Fruit fly (Drosophila melanogaster) whole organism, wandering third instar larva: ENCODE results near the gene nesd.

Experiments
- Abd-B ChIP-seq: fragments of >200 bp; optimal IDR thresholded peaks from 2 replicates; lab custom pipeline; 2017; ENCODE audit warnings: missing biosample characterization, missing genetic modification characterization
- CG32264 ChIP-seq: fragments of 200-800 bp; sonication (Bioruptor generic); optimal IDR thresholded peaks from 2 replicates; lab custom pipeline; 2016; ENCODE audit warnings: missing biosample characterization, missing genetic modification characterization
- CG9705 ChIP-seq: fragments of 200-800 bp; sonication (Bioruptor generic); optimal IDR thresholded peaks from 2 replicates; lab custom pipeline; 2018; ENCODE audit warnings: missing biosample characterization, mild to moderate bottlenecking, missing genetic modification characterization
- CrebA ChIP-seq: fragments of 200-800 bp; sonication (Bioruptor generic); optimal IDR thresholded peaks from 2 replicates; lab custom pipeline; 2016; ENCODE audit warnings: missing biosample characterization, mild to moderate bottlenecking, missing genetic modification characterization, borderline replicate concordance
- Dfd ChIP-seq: fragments of >200 bp; optimal IDR thresholded peaks from 2 replicates; lab custom pipeline; 2017; ENCODE audit warnings: missing biosample characterization, missing genetic modification characterization
- Dif ChIP-seq: fragments of 200-275, 200-300 bp; sonication (Bioruptor generic); optimal IDR thresholded peaks from 2 replicates; lab custom pipeline; 2018; ENCODE audit warnings: missing biosample characterization, missing genetic modification characterization; ENCODE audit not compliant: partially characterized antibody
- GATAd ChIP-seq: sonication (Bioruptor generic); optimal IDR thresholded peaks from 2 replicates; lab custom pipeline; 2016; ENCODE audit warnings: missing biosample characterization, missing genetic modification characterization
- HLH106 ChIP-seq: fragments of 200-800 bp; optimal IDR thresholded peaks from 3 replicates; lab custom pipeline; 2019; ENCODE audit warnings: missing biosample characterization, mild to moderate bottlenecking, missing genetic modification characterization, moderate library complexity
- Hnf4 ChIP-seq: fragments of 200-800 bp; sonication (Bioruptor generic); optimal IDR thresholded peaks from 2 replicates; lab custom pipeline; 2016; ENCODE audit warnings: missing biosample characterization, mild to moderate bottlenecking, missing genetic modification characterization
- Hr78 ChIP-seq: fragments of >200 bp; optimal IDR thresholded peaks from 2 replicates; lab custom pipeline; 2017; ENCODE audit warnings: missing biosample characterization, missing genetic modification characterization
- Hr83 ChIP-seq: fragments of 200-300 bp; sonication (Bioruptor generic); optimal IDR thresholded peaks from 2 replicates; lab custom pipeline; 2016; ENCODE audit warnings: missing biosample characterization, mild to moderate bottlenecking, missing genetic modification characterization, moderate library complexity; ENCODE audit not compliant: poor library complexity, severe bottlenecking
- Jra ChIP-seq: sonication (Bioruptor generic); optimal IDR thresholded peaks from 2 replicates; lab custom pipeline; 2016; ENCODE audit warnings: missing biosample characterization, missing genetic modification characterization
- Mio ChIP-seq: sonication (Bioruptor generic); optimal IDR thresholded peaks from 2 replicates; lab custom pipeline; 2016; ENCODE audit warnings: missing biosample characterization, missing genetic modification characterization
- Myc ChIP-seq: fragments of >200 bp; optimal IDR thresholded peaks from 2 replicates; lab custom pipeline; 2017
- N ChIP-seq: fragments of >200 bp; optimal IDR thresholded peaks from 2 replicates; lab custom pipeline; 2018; ENCODE audit warnings: missing biosample characterization, missing external identifiers, missing genetic modification characterization
- OdsH ChIP-seq: fragments of 200-800 bp; sonication (Bioruptor generic); optimal IDR thresholded peaks from 2 replicates; lab custom pipeline; 2016; ENCODE audit warnings: missing biosample characterization, mild to moderate bottlenecking, missing genetic modification characterization
- Rel ChIP-seq, 2 experiments: fragments of 200-800 bp; sonication (Bioruptor generic) in 1 of 2; optimal IDR thresholded peaks; 2 replicates in 1 of 2; 3 replicates in 1 of 2; lab custom pipeline; 2016 to 2019; ENCODE audit warnings: mild to moderate bottlenecking in 2 of 2, missing biosample characterization in 2 of 2, missing genetic modification characterization in 2 of 2, moderate library complexity in 1 of 2
- Sp1 ChIP-seq: fragments of 200-800 bp; sonication (Bioruptor generic); optimal IDR thresholded peaks from 3 replicates; lab custom pipeline; 2019; ENCODE audit warnings: missing biosample characterization, mild to moderate bottlenecking, missing genetic modification characterization, moderate library complexity
- Vsx2 ChIP-seq: fragments of 200-300, 225-300 bp; sonication (Bioruptor generic); optimal IDR thresholded peaks from 2 replicates; lab custom pipeline; 2018; ENCODE audit warnings: missing biosample characterization, missing genetic modification characterization; ENCODE audit not compliant: partially characterized antibody
- br ChIP-seq: fragments of 200-800 bp; sonication (Bioruptor generic); optimal IDR thresholded peaks from 2 replicates; lab custom pipeline; 2016; ENCODE audit warnings: missing biosample characterization, missing genetic modification characterization
- brk ChIP-seq: fragments of 200-800 bp; sonication (Bioruptor generic); optimal IDR thresholded peaks from 2 replicates; lab custom pipeline; 2016; ENCODE audit warnings: missing biosample characterization, mild to moderate bottlenecking, missing genetic modification characterization
- dl ChIP-seq, 2 experiments: fragments of 175-275, 200-275 bp in 1 of 2; fragments of 200-275 bp in 1 of 2; sonication (Bioruptor generic); optimal IDR thresholded peaks; lab custom pipeline; 2018; ENCODE audit warnings: mild to moderate bottlenecking in 2 of 2, missing biosample characterization in 2 of 2, missing genetic modification characterization in 2 of 2, moderate library complexity in 2 of 2; ENCODE audit not compliant: partially characterized antibody in 2 of 2, insufficient read depth in 1 of 2
- dmrt93B ChIP-seq: fragments of 200-800 bp; sonication (Bioruptor generic); optimal IDR thresholded peaks from 2 replicates; lab custom pipeline; 2018; ENCODE audit warnings: missing biosample characterization, mild to moderate bottlenecking, missing genetic modification characterization
- dsf ChIP-seq: sonication (Bioruptor generic); optimal IDR thresholded peaks from 2 replicates; lab custom pipeline; 2016; ENCODE audit warnings: missing biosample characterization, missing genetic modification characterization, borderline replicate concordance
- ey ChIP-seq: fragments of 200-800 bp; sonication (Bioruptor generic); optimal IDR thresholded peaks from 2 replicates; lab custom pipeline; 2016; ENCODE audit warnings: missing biosample characterization, missing genetic modification characterization
- foxo ChIP-seq, 2 experiments: fragments of 200-800 bp; sonication (Bioruptor generic); optimal IDR thresholded peaks; 2 replicates in 1 of 2; 3 replicates in 1 of 2; lab custom pipeline; 2016 to 2017; ENCODE audit warnings: missing biosample characterization in 2 of 2, missing genetic modification characterization in 2 of 2
- fru ChIP-seq: fragments of 200-800 bp; sonication (Bioruptor generic); optimal IDR thresholded peaks from 3 replicates; lab custom pipeline; 2016; ENCODE audit warnings: missing biosample characterization, mild to moderate bottlenecking, missing genetic modification characterization
- h ChIP-seq: fragments of 200-800 bp; sonication (Bioruptor generic); optimal IDR thresholded peaks from 3 replicates; lab custom pipeline; 2016; ENCODE audit warnings: missing biosample characterization, mild to moderate bottlenecking, missing genetic modification characterization
- jim ChIP-seq: fragments of 175-275, 200-325 bp; sonication (Bioruptor generic); optimal IDR thresholded peaks from 2 replicates; lab custom pipeline; 2016; ENCODE audit warnings: missing biosample characterization, mild to moderate bottlenecking, missing genetic modification characterization
- lola ChIP-seq: fragments of >200 bp; optimal IDR thresholded peaks from 2 replicates; lab custom pipeline; 2017; ENCODE audit warnings: missing biosample characterization, missing genetic modification characterization
- pan ChIP-seq: fragments of >200 bp; optimal IDR thresholded peaks from 2 replicates; lab custom pipeline; 2017
- psq ChIP-seq: fragments of 200-800 bp; sonication (Bioruptor generic); optimal IDR thresholded peaks from 3 replicates; lab custom pipeline; 2017; ENCODE audit warnings: missing biosample characterization, mild to moderate bottlenecking, missing genetic modification characterization, moderate library complexity
- rgr ChIP-seq: fragments of 200-800 bp; sonication (Bioruptor generic); optimal IDR thresholded peaks from 3 replicates; lab custom pipeline; 2016; ENCODE audit warnings: missing biosample characterization, mild to moderate bottlenecking, missing genetic modification characterization
- sage ChIP-seq: fragments of 200-800 bp; sonication (Bioruptor generic); optimal IDR thresholded peaks from 2 replicates; lab custom pipeline; 2016; ENCODE audit warnings: missing biosample characterization, mild to moderate bottlenecking, missing genetic modification characterization
- sv ChIP-seq: fragments of 200-800 bp; sonication (Bioruptor generic); optimal IDR thresholded peaks from 3 replicates; lab custom pipeline; 2016; ENCODE audit warnings: missing biosample characterization, missing genetic modification characterization
- tai ChIP-seq: sonication (Bioruptor generic); optimal IDR thresholded peaks from 2 replicates; lab custom pipeline; 2016; ENCODE audit warnings: missing biosample characterization, missing genetic modification characterization
- usp ChIP-seq: fragments of >200 bp; optimal IDR thresholded peaks from 2 replicates; lab custom pipeline; 2017; ENCODE audit warnings: missing biosample characterization, missing genetic modification characterization
- woc ChIP-seq: sonication (Bioruptor generic); optimal IDR thresholded peaks from 2 replicates; lab custom pipeline; 2016; ENCODE audit warnings: missing biosample characterization, mild to moderate bottlenecking, missing genetic modification characterization

nesd gene

DNA sequence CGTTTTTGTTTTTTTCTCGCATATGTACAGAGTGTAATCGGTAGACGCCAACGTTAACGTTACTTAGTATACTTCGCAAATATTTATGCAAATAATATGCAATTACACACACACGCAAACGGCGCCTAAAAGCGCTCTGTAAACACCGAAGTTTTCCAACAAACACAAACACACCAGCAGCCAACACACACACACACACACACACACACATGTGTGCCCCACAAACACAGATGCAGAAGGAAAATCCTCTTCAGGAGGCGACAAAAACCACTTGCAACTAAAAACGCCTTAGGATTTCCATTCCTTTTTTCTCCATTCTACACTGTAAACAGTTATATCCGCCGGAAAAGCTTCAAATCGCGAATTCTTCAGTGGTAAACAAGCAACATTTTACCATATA, 36.4 kb upstream of the nesd start:
- TF ChIP-seq CG9705 (GFP tag; lab: Kevin White, UChicago) (no peak), Dfd (GFP tag; lab: Kevin White, UChicago) (peak; percentile 94)

DNA sequence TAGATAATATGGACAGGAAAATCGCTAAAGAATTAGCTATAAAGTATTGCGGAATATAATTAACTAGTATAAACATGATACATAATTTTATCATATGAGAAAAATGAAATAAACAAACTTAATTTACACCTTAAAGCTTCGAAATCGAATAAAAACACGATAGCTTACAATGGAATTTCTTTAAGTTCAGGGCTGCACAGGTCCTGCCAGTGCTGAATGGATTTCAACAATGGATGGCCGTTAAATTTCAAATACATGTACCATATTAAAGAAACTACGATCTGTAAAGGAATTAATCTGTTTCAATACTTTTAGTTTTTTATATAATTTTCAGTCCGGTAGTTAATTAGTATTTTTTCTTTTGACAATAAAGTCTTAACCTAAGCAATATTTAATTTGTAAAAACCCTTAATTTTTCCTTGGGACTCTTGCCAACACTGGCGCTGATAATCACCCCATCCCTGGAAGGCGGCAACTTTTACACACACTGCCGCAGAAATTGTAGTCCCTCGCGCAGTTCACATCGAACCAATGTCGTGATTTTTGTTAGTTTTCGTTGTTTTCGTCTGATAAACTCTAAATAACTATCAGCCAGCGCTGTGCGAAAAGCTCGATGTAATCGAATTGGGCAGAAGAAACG, 32.6 kb upstream of the nesd start, which contains the start of the genes barr and lok:
barr (minus strand) TSS at position 353 of the 640 bp plus-strand sequence.
lok (plus strand) TSS at position 405 of the 640 bp plus-strand sequence.
- TF ChIP-seq Dif (GFP tag; lab: Kevin White, UChicago) (no peak), br (peak; percentile 20), Mio (GFP tag; lab: Kevin White, UChicago) (no peak), Rel (GFP tag; optimal IDR thresholded peaks at IDR 0.05; lab: Kevin White, UChicago) (no peak), Rel (tag; optimal IDR thresholded peaks at IDR 0.05; lab: Kevin White, UChicago) (peak; percentile 31), CG9705 (GFP tag; lab: Kevin White, UChicago) (peak; percentile 44), Dfd (GFP tag; lab: Kevin White, UChicago) (no peak), dsf (peak; percentile 23), dl (GFP tag; optimal IDR thresholded peaks at IDR 0.05; lab: Kevin White, UChicago; ENCODE audit: insufficient read depth in 1 of 2, partially characterized antibody in 2 of 2) (no peak), GATAd (peak; percentile 14), Abd-B (GFP tag; lab: Kevin White, UChicago) (no peak), lola (GFP tag; lab: Kevin White, UChicago) (no peak), foxo (GFP tag; optimal IDR thresholded peaks at IDR 0.05; lab: Kevin White, UChicago) (peak in 1 of 2 experiments; percentile 70), pan (no peak), Vsx2 (GFP tag; lab: Kevin White, UChicago) (no peak), fru (peak; percentile 62), ey (GFP tag; lab: Kevin White, UChicago) (peak; percentile 37), CrebA (no peak), Jra (peak; percentile 57), brk (GFP tag; lab: Kevin White, UChicago) (no peak), Hnf4 (GFP tag; lab: Kevin White, UChicago) (no peak), tai (no peak), h (GFP tag; lab: Kevin White, UChicago) (peak; percentile 52), psq (GFP tag; lab: Kevin White, UChicago) (peak; percentile 48), N (no peak), OdsH (GFP tag; lab: Kevin White, UChicago) (peak; percentile 16), rgr (peak; percentile 44), Hr83 (GFP tag; lab: Kevin White, UChicago) (no peak), CG32264 (no peak), Myc (lab: Kevin White, UChicago) (peak; percentile 94), sv (GFP tag; lab: Kevin White, UChicago) (peak; percentile 65), usp (GFP tag; lab: Kevin White, UChicago) (no peak), sage (GFP tag; lab: Kevin White, UChicago) (no peak), jim (GFP tag; lab: Kevin White, UChicago) (no peak), Sp1 (GFP tag; lab: Kevin White, UChicago) (peak; percentile 41), woc (peak; percentile 73), Hr78 (GFP tag; lab: Kevin White, UChicago) (no peak), HLH106 (peak; percentile 64), dmrt93B (GFP tag; lab: Kevin White, UChicago) (peak; percentile 45)

DNA sequence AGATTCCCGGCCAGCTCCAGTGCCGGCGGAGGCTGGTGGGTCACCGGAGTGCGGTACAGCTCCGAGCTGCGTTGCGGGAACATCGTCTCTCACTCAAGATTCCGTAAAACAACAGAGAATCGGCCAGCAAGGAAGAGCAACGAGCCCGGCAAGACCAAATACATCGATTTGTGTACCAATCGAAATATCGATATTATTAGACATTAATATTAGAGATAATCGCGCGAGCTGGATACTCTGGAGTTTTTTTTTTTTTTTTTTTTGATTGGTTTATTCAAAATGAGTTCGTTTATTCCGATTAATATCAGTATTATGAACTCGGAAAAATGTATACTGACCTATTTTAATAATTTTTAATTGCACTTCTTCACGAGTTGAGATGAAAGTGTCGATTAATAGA, 28.3 kb upstream of the nesd start, which contains the start of gene vls:
vls (minus strand) TSS at position 164 of the 400 bp plus-strand sequence.
- TF ChIP-seq GATAd (no peak), Hr83 (GFP tag; lab: Kevin White, UChicago) (no peak), Rel (GFP tag; optimal IDR thresholded peaks at IDR 0.05; lab: Kevin White, UChicago) (no peak), Rel (tag; optimal IDR thresholded peaks at IDR 0.05; lab: Kevin White, UChicago) (no peak), br (no peak), CrebA (no peak), Hr78 (GFP tag; lab: Kevin White, UChicago) (no peak), usp (GFP tag; lab: Kevin White, UChicago) (no peak), CG32264 (no peak), woc (no peak), HLH106 (no peak), foxo (GFP tag; optimal IDR thresholded peaks at IDR 0.05; lab: Kevin White, UChicago) (no peak), Myc (lab: Kevin White, UChicago) (no peak), Vsx2 (GFP tag; lab: Kevin White, UChicago) (no peak), dmrt93B (GFP tag; lab: Kevin White, UChicago) (no peak), N (no peak)
